Worm (Caenorhabditis elegans) whole organism, L2 larva: ENCODE results near the gene C16C4.17.
A peak's percentile ranks its signal among the peaks of the same experiment; 100 is the strongest.
"Not testable (repeated sequence)": the region's sequence is repeated elsewhere in the genome, so short reads cannot be mapped to it uniquely, and the experiment has no call there.

Source experiments
- F13H6.1 ChIP-seq: sonication (generic microtip); optimal IDR thresholded peaks from 2 replicates; lab custom pipeline; 2016; ENCODE audit warnings: missing genetic modification characterization, missing compliant biosample characterization
- Y55F3AM.14 ChIP-seq: fragments of 200-800 bp; sonication (Bioruptor generic); optimal IDR thresholded peaks from 2 replicates; lab custom pipeline; 2018; ENCODE audit warnings: mild to moderate bottlenecking, missing genetic modification characterization, missing compliant biosample characterization
- ceh-16 ChIP-seq: fragments of 150-350 bp; optimal IDR thresholded peaks from 2 replicates; lab custom pipeline; 2014; ENCODE audit warnings: missing biosample characterization, missing genetic modification characterization
- crh-2 ChIP-seq: sonication (generic microtip); optimal IDR thresholded peaks from 2 replicates; lab custom pipeline; 2017; ENCODE audit warnings: missing biosample characterization, missing genetic modification characterization
- egl-27 ChIP-seq: sonication (generic microtip); optimal IDR thresholded peaks from 3 replicates; lab custom pipeline; 2017; ENCODE audit warnings: missing biosample characterization, missing genetic modification reagents, missing genetic modification characterization
- elt-1 ChIP-seq: fragments of 150-350 bp; optimal IDR thresholded peaks from 2 replicates; lab custom pipeline; 2014; ENCODE audit warnings: missing biosample characterization, missing genetic modification characterization
- elt-3 ChIP-seq: sonication (generic microtip); optimal IDR thresholded peaks from 2 replicates; lab custom pipeline; 2017; ENCODE audit warnings: missing biosample characterization, missing genetic modification characterization
- fos-1 ChIP-seq: fragments of 150-350 bp; optimal IDR thresholded peaks from 2 replicates; lab custom pipeline; 2014; ENCODE audit warnings: missing biosample characterization, missing genetic modification characterization
- gmeb-1 ChIP-seq: fragments of 150-350 bp; optimal IDR thresholded peaks from 2 replicates; lab custom pipeline; 2014; ENCODE audit warnings: missing biosample characterization, missing genetic modification characterization
- lin-11 ChIP-seq: fragments of 150-350 bp; sonication (generic microtip); optimal IDR thresholded peaks from 2 replicates; lab custom pipeline; 2014; ENCODE audit warnings: missing biosample characterization, missing genetic modification characterization, inconsistent platforms, mixed read lengths
- lin-39 ChIP-seq: fragments of 150-350 bp; optimal IDR thresholded peaks from 2 replicates; lab custom pipeline; 2014; ENCODE audit warnings: missing biosample characterization, missing genetic modification reagents, missing genetic modification characterization
- mbf-1 ChIP-seq: sonication (generic microtip); optimal IDR thresholded peaks from 2 replicates; lab custom pipeline; 2017; ENCODE audit warnings: missing biosample characterization, missing genetic modification characterization
- mdl-1 ChIP-seq, 2 experiments: fragments of 150-350 bp in 1 of 2; sonication (generic microtip) in 1 of 2; optimal IDR thresholded peaks; 2 replicates each; lab custom pipeline; 2017; ENCODE audit warnings: missing biosample characterization in 2 of 2, missing genetic modification characterization in 2 of 2
- nhr-129 ChIP-seq: fragments of 150-350 bp; optimal IDR thresholded peaks from 2 replicates; lab custom pipeline; 2014; ENCODE audit warnings: missing biosample characterization, missing genetic modification characterization
- nhr-21 ChIP-seq: fragments of 150-350 bp; optimal IDR thresholded peaks from 2 replicates; lab custom pipeline; 2014; ENCODE audit warnings: missing biosample characterization, missing genetic modification characterization
- nhr-23 ChIP-seq: fragments of 150-350 bp; optimal IDR thresholded peaks from 2 replicates; lab custom pipeline; 2014; ENCODE audit warnings: missing biosample characterization, missing genetic modification reagents, missing genetic modification characterization
- nhr-25 ChIP-seq: fragments of 150-350 bp; sonication (generic microtip); optimal IDR thresholded peaks from 3 replicates; lab custom pipeline; 2014; ENCODE audit warnings: missing biosample characterization, missing genetic modification characterization
- nhr-6 ChIP-seq: fragments of 150-350 bp; optimal IDR thresholded peaks from 2 replicates; lab custom pipeline; 2014; ENCODE audit warnings: missing biosample characterization, missing genetic modification characterization
- nhr-77 ChIP-seq: fragments of 150-350 bp; optimal IDR thresholded peaks from 2 replicates; lab custom pipeline; 2014; ENCODE audit warnings: missing biosample characterization, missing genetic modification characterization
- peb-1 ChIP-seq: fragments of 150-350 bp; optimal IDR thresholded peaks from 2 replicates; lab custom pipeline; 2014; ENCODE audit warnings: missing biosample characterization, missing genetic modification characterization
- sem-4 ChIP-seq: fragments of 150-350 bp; optimal IDR thresholded peaks from 2 replicates; lab custom pipeline; 2014; ENCODE audit warnings: missing biosample characterization, missing genetic modification reagents, missing genetic modification characterization
- sma-3 ChIP-seq: sonication (generic microtip); optimal IDR thresholded peaks from 2 replicates; lab custom pipeline; 2016; ENCODE audit warnings: missing genetic modification reagents, missing genetic modification characterization, missing compliant biosample characterization
- sma-9 ChIP-seq, 2 experiments: fragments of 150-350 bp in 1 of 2; sonication (generic microtip) in 1 of 2; optimal IDR thresholded peaks; 2 replicates each; lab custom pipeline; 2014 to 2016; ENCODE audit warnings: missing genetic modification characterization in 2 of 2, mild to moderate bottlenecking in 1 of 2, missing biosample characterization in 1 of 2, missing compliant biosample characterization in 1 of 2, missing genetic modification reagents in 1 of 2, moderate library complexity in 1 of 2
- unc-55 ChIP-seq: fragments of 150-350 bp; sonication (generic microtip); optimal IDR thresholded peaks from 3 replicates; lab custom pipeline; 2014; ENCODE audit warnings: missing biosample characterization, missing genetic modification reagents, missing genetic modification characterization
- unc-62 ChIP-seq: fragments of 150-350 bp; optimal IDR thresholded peaks from 2 replicates; lab custom pipeline; 2014; ENCODE audit warnings: missing biosample characterization, missing genetic modification reagents, missing genetic modification characterization
- ztf-1 ChIP-seq: fragments of 200-800 bp; sonication (Bioruptor generic); conservative IDR thresholded peaks from 2 replicates; pipeline ENCODE4 v1.3.6; 2022; ENCODE audit warnings: missing genetic modification characterization, missing compliant biosample characterization
- ztf-11 ChIP-seq: sonication (generic microtip); optimal IDR thresholded peaks from 2 replicates; lab custom pipeline; 2017; ENCODE audit warnings: missing biosample characterization, missing genetic modification characterization

Gene C16C4.17

ce11 chrII:1851716-1852115, 12.7 kb upstream of the C16C4.17 start:
- peak; percentile 32 for TF ChIP-seq F13H6.1 (tag; lab: Kevin White, UChicago)
- no peak for TF ChIP-seq unc-55 (GFP tag; lab: Kevin White, UChicago)
- peak; percentile 83 for TF ChIP-seq egl-27
- TF ChIP-seq fos-1 (tag; lab: Kevin White, UChicago), result peak; percentile 97
- TF ChIP-seq nhr-21 (tag; lab: Kevin White, UChicago), result peak; percentile 22
- TF ChIP-seq elt-1 (tag; lab: Kevin White, UChicago), result no peak
- peak; percentile 25 for TF ChIP-seq gmeb-1
- peak; percentile 57 for TF ChIP-seq sma-3 (GFP tag; lab: Kevin White, UChicago)
- no peak for TF ChIP-seq sem-4 (tag; lab: Kevin White, UChicago)
- peak; percentile 91 for TF ChIP-seq sma-9 (GFP tag; optimal IDR thresholded peaks at IDR 0.05; lab: Kevin White, UChicago)
- no peak for TF ChIP-seq sma-9 (tag; optimal IDR thresholded peaks at IDR 0.05; lab: Kevin White, UChicago)
- TF ChIP-seq crh-2 (tag; lab: Kevin White, UChicago), result peak; percentile 36
- no peak for TF ChIP-seq Y55F3AM.14 (GFP tag; lab: Kevin White, UChicago)
- TF ChIP-seq nhr-129, result no peak

ce11 chrII:1852503-1852902, 11.9 kb upstream of the C16C4.17 start, which contains the start of gene C52E2.2:
Gene C52E2.2, plus strand, starts transcription at chrII:1852803.
- TF ChIP-seq ceh-16, result no peak
- TF ChIP-seq peb-1 (tag; lab: Kevin White, UChicago), result no peak
- no peak for TF ChIP-seq lin-39 (tag; lab: Kevin White, UChicago)
- no peak for TF ChIP-seq nhr-77
- no peak for TF ChIP-seq mdl-1 (tag; optimal IDR thresholded peaks at IDR 0.05; lab: Kevin White, UChicago)
- TF ChIP-seq nhr-23 (tag; lab: Kevin White, UChicago), result no peak
- TF ChIP-seq unc-62 (GFP tag; lab: Kevin White, UChicago), result no peak
- no peak for TF ChIP-seq elt-3 (tag; lab: Kevin White, UChicago)
- no peak for TF ChIP-seq nhr-25 (tag; lab: Kevin White, UChicago)
- no peak for TF ChIP-seq mbf-1

- TF ChIP-seq nhr-6, F13H6.1, sem-4 (tag; lab: Kevin White, UChicago): not testable (repeated sequence)
Observed at ce11 chrII:1854094-1854493, 10.3 kb upstream of the C16C4.17 start, which contains the start of gene fbxb-95. Gene fbxb-95, plus strand, starts transcription at chrII:1854394.

ce11 chrII:1861285-1861793, 3.0 kb upstream of the C16C4.17 start, which contains the start of gene C16C4.18:
Gene C16C4.18, minus strand, starts transcription at chrII:1861335.
- not testable (repeated sequence) for TF ChIP-seq ztf-1 (GFP tag; lab: Robert Waterston, UW); nhr-25 (tag; lab: Kevin White, UChicago); ztf-11 (tag; lab: Kevin White, UChicago)

ce11 chrII:1862334-1862733, 2.0 kb upstream of the C16C4.17 start, which contains the start of gene fbxb-98:
Gene fbxb-98, plus strand, starts transcription at chrII:1862634.
- not testable (repeated sequence) for TF ChIP-seq ztf-11 (tag; lab: Kevin White, UChicago); ztf-1 (GFP tag; lab: Robert Waterston, UW); nhr-6 (tag; lab: Kevin White, UChicago)

ce11 chrII:1865683-1866431, 1.5 kb downstream of the C16C4.17 start, which contains the start of gene math-15:
Gene math-15, plus strand, starts transcription at chrII:1866381.
- TF ChIP-seq fos-1 (tag; lab: Kevin White, UChicago), result peak; percentile 50
- TF ChIP-seq lin-11 (tag; lab: Kevin White, UChicago), result no peak
- TF ChIP-seq, all 48 proteins: peak for 1
